Fruit fly (Drosophila melanogaster) whole organism, embryonic: Measurements from ENCODE around the gene amrt.

Source experiments
- Aef1 ChIP-seq: fragments of 200-800 bp; sonication (Bioruptor generic); IDR thresholded peaks from 3 replicates; pipeline ENCODE4 v1.3.6; 2022; ENCODE audit warnings: missing biosample characterization, missing genetic modification characterization
- C15 ChIP-seq: fragments of 200-800 bp; sonication (Bioruptor generic); IDR thresholded peaks from 3 replicates; pipeline ENCODE4 v1.3.6; 2022; ENCODE audit warnings: missing biosample characterization, missing genetic modification characterization
- CG10267 ChIP-seq: fragments of 200-800 bp; sonication (Bioruptor generic); optimal IDR thresholded peaks from 2 replicates; lab custom pipeline; 2018; ENCODE audit warnings: missing biosample characterization, mild to moderate bottlenecking, missing genetic modification characterization, moderate library complexity
- CG11456 ChIP-seq: fragments of 200-800 bp; sonication (Bioruptor generic); IDR thresholded peaks from 3 replicates; pipeline ENCODE4 v1.3.6; 2022; ENCODE audit warnings: missing biosample characterization, missing genetic modification characterization
- CG12219 ChIP-seq: fragments of 200-800 bp; sonication (Bioruptor generic); optimal IDR thresholded peaks from 3 replicates; lab custom pipeline; 2018; ENCODE audit warnings: missing biosample characterization, mild to moderate bottlenecking, missing genetic modification characterization
- CG14710 ChIP-seq: fragments of 200-800 bp; sonication (Bioruptor generic); optimal IDR thresholded peaks from 3 replicates; lab custom pipeline; 2019; ENCODE audit warnings: missing biosample characterization, mild to moderate bottlenecking, missing genetic modification characterization, moderate library complexity
- CG15073 ChIP-seq: fragments of 200-800 bp; sonication (Bioruptor generic); optimal IDR thresholded peaks from 2 replicates; lab custom pipeline; 2016; ENCODE audit warnings: missing biosample characterization, missing genetic modification characterization
- CG15601 ChIP-seq: fragments of 200-800 bp; sonication (Bioruptor generic); optimal IDR thresholded peaks from 3 replicates; lab custom pipeline; 2019; ENCODE audit warnings: missing biosample characterization, mild to moderate bottlenecking, missing genetic modification characterization, moderate library complexity
- CG17802 ChIP-seq: fragments of 200-800 bp; sonication (Bioruptor generic); optimal IDR thresholded peaks from 2 replicates; lab custom pipeline; 2018; ENCODE audit warnings: missing biosample characterization, mild to moderate bottlenecking, missing genetic modification characterization, moderate library complexity
- CG18262 ChIP-seq: fragments of 200-800 bp; optimal IDR thresholded peaks from 3 replicates; lab custom pipeline; 2019; ENCODE audit warnings: missing biosample characterization, mild to moderate bottlenecking, missing genetic modification characterization, moderate library complexity
- CG2712 ChIP-seq: fragments of 200-800 bp; optimal IDR thresholded peaks from 3 replicates; lab custom pipeline; 2019; ENCODE audit warnings: missing biosample characterization, mild to moderate bottlenecking, missing genetic modification characterization, moderate library complexity
- CG3065 ChIP-seq: fragments of 200-800 bp; sonication (Bioruptor generic); optimal IDR thresholded peaks from 2 replicates; lab custom pipeline; 2016; ENCODE audit warnings: missing biosample characterization, missing genetic modification characterization
- CG3726 ChIP-seq: fragments of 200-800 bp; sonication (Bioruptor generic); IDR thresholded peaks from 3 replicates; pipeline ENCODE4, ENCODE4 v1.3.6; 2022; ENCODE audit warnings: missing biosample characterization, missing genetic modification characterization
- CG4360 ChIP-seq: fragments of 200-800 bp; sonication (Bioruptor generic); IDR thresholded peaks from 2 replicates; pipeline ENCODE4 v1.3.6; 2022; ENCODE audit warnings: missing biosample characterization, missing genetic modification characterization
- CG43689 ChIP-seq: fragments of 200-800 bp; sonication (Bioruptor generic); IDR thresholded peaks from 2 replicates; pipeline ENCODE4 v1.3.6; 2022; ENCODE audit warnings: missing biosample characterization, missing genetic modification characterization
- CG4424 ChIP-seq: fragments of 200-800 bp; sonication (Bioruptor generic); optimal IDR thresholded peaks from 3 replicates; lab custom pipeline; 2016; ENCODE audit warnings: missing biosample characterization, missing genetic modification characterization
- CG6654 ChIP-seq: fragments of 200-800 bp; sonication (Bioruptor generic); optimal IDR thresholded peaks from 2 replicates; lab custom pipeline; 2017; ENCODE audit warnings: missing biosample characterization, mild to moderate bottlenecking, missing genetic modification characterization
- CG7839 ChIP-seq: fragments of 200-800 bp; sonication (Bioruptor generic); optimal IDR thresholded peaks from 3 replicates; lab custom pipeline; 2018; ENCODE audit warnings: missing biosample characterization, mild to moderate bottlenecking, missing genetic modification characterization, moderate library complexity
- CG8281 ChIP-seq: fragments of 200-800 bp; sonication (Bioruptor generic); optimal IDR thresholded peaks from 2 replicates; lab custom pipeline; 2018; ENCODE audit warnings: missing biosample characterization, mild to moderate bottlenecking, missing genetic modification characterization, moderate library complexity
- CG9609 ChIP-seq: fragments of 200-800 bp; sonication (Bioruptor generic); optimal IDR thresholded peaks from 3 replicates; lab custom pipeline; 2016; ENCODE audit warnings: missing biosample characterization, missing genetic modification characterization
- Drgx ChIP-seq: fragments of 200-800 bp; sonication (Bioruptor generic); IDR thresholded peaks from 2 replicates; pipeline ENCODE4 v1.3.6; 2022; ENCODE audit warnings: missing biosample characterization, missing genetic modification characterization
- Eip74EF ChIP-seq, 2 experiments: fragments of 200-800 bp in 1 of 2; fragments of >200 bp in 1 of 2; sonication (Bioruptor generic) in 1 of 2; optimal IDR thresholded peaks; 2 replicates each; lab custom pipeline; 2017 to 2019; ENCODE audit warnings: missing biosample characterization in 2 of 2, missing genetic modification characterization in 2 of 2, mild to moderate bottlenecking in 1 of 2, moderate library complexity in 1 of 2
- Elba2 ChIP-seq: fragments of 200-800 bp; sonication (Bioruptor generic); optimal IDR thresholded peaks from 3 replicates; lab custom pipeline; 2016; ENCODE audit warnings: missing biosample characterization, missing genetic modification characterization
- Fer3 ChIP-seq: fragments of 200-800 bp; sonication (Bioruptor generic); optimal IDR thresholded peaks from 2 replicates; lab custom pipeline; 2018; ENCODE audit warnings: missing biosample characterization, mild to moderate bottlenecking, missing genetic modification characterization, moderate library complexity
- HLHmδ ChIP-seq: fragments of 200-800 bp; sonication (Bioruptor generic); optimal IDR thresholded peaks from 2 replicates; lab custom pipeline; 2018; ENCODE audit warnings: missing biosample characterization, mild to moderate bottlenecking, missing genetic modification characterization, moderate library complexity
- Lim3 ChIP-seq: fragments of 200-800 bp; sonication (Bioruptor generic); IDR thresholded peaks from 2 replicates; pipeline ENCODE4 v1.3.6; 2022; ENCODE audit warnings: missing biosample characterization, missing genetic modification characterization
- Nf-YC ChIP-seq: fragments of 200-800 bp; optimal IDR thresholded peaks from 3 replicates; lab custom pipeline; 2019; ENCODE audit warnings: missing biosample characterization, mild to moderate bottlenecking, missing genetic modification characterization, moderate library complexity
- Oli ChIP-seq: fragments of 200-800 bp; sonication (Bioruptor generic); optimal IDR thresholded peaks from 2 replicates; lab custom pipeline; 2018; ENCODE audit warnings: missing biosample characterization, mild to moderate bottlenecking, missing genetic modification characterization, moderate library complexity
- Vsx1 ChIP-seq: fragments of 200-800 bp; sonication (Bioruptor generic); optimal IDR thresholded peaks from 2 replicates; lab custom pipeline; 2017; ENCODE audit warnings: missing biosample characterization, mild to moderate bottlenecking, missing genetic modification characterization, missing genetic modification reagents
- Xbp1 ChIP-seq: fragments of 200-800 bp; sonication (Bioruptor generic); optimal IDR thresholded peaks from 3 replicates; lab custom pipeline; 2016; ENCODE audit warnings: missing biosample characterization, mild to moderate bottlenecking, missing genetic modification characterization
- abd-A ChIP-seq: fragments of 200-800 bp; sonication (Bioruptor generic); optimal IDR thresholded peaks from 3 replicates; lab custom pipeline; 2019; ENCODE audit warnings: missing biosample characterization, mild to moderate bottlenecking, missing genetic modification characterization, moderate library complexity
- bigmax ChIP-seq: fragments of 200-800 bp; sonication (Bioruptor generic); optimal IDR thresholded peaks from 2 replicates; lab custom pipeline; 2018; ENCODE audit warnings: missing biosample characterization, mild to moderate bottlenecking, missing genetic modification characterization
- cg ChIP-seq: fragments of 200-800 bp; sonication (Bioruptor generic); optimal IDR thresholded peaks from 3 replicates; lab custom pipeline; 2019; ENCODE audit warnings: missing biosample characterization, mild to moderate bottlenecking, missing genetic modification characterization, moderate library complexity
- chif ChIP-seq, 2 experiments: fragments of 200-800 bp; sonication (Bioruptor generic); optimal IDR thresholded peaks; 3 replicates each; lab custom pipeline; 2016; ENCODE audit warnings: missing biosample characterization in 2 of 2, missing genetic modification characterization in 2 of 2
- croc ChIP-seq: fragments of 200-800 bp; sonication (Bioruptor generic); conservative IDR thresholded peaks from 3 replicates; pipeline ENCODE4 v1.3.6; 2022; ENCODE audit warnings: missing biosample characterization, missing genetic modification characterization
- crp ChIP-seq, 2 experiments: fragments of 200-800 bp; sonication (Bioruptor generic); optimal IDR thresholded peaks; 2 replicates in 1 of 2; 3 replicates in 1 of 2; lab custom pipeline; 2017; ENCODE audit warnings: missing biosample characterization in 2 of 2, missing genetic modification characterization in 2 of 2, mild to moderate bottlenecking in 1 of 2, moderate library complexity in 1 of 2
- fru ChIP-seq: fragments of >200 bp; optimal IDR thresholded peaks from 2 replicates; lab custom pipeline; 2017
- hkb ChIP-seq, 2 experiments: fragments of 200-800 bp in 1 of 2; fragments of >200 bp in 1 of 2; sonication (Bioruptor generic) in 1 of 2; IDR thresholded peaks in 1 of 2; optimal IDR thresholded peaks in 1 of 2; 2 replicates each; pipeline versions ENCODE4 v1.3.6 to Lab custom; 2017 to 2022; ENCODE audit warnings: missing biosample characterization in 1 of 2, missing genetic modification characterization in 1 of 2
- pan ChIP-seq, 4 experiments: fragments of >200 bp in 3 of 4; fragments of 200-800 bp in 1 of 4; sonication (Bioruptor generic) in 1 of 4; optimal IDR thresholded peaks in 3 of 4; IDR thresholded peaks in 1 of 4; 2 replicates each; pipeline versions ENCODE4 v1.3.6 to Lab custom; 2017 to 2022; ENCODE audit warnings: missing biosample characterization in 2 of 4, missing genetic modification characterization in 2 of 4, mixed read lengths in 1 of 4
- peb ChIP-seq: fragments of 200-800 bp; sonication (Bioruptor generic); IDR thresholded peaks from 2 replicates; pipeline ENCODE4 v1.3.6; 2022; ENCODE audit warnings: missing biosample characterization, missing genetic modification characterization
- psq ChIP-seq: fragments of 200-800 bp; sonication (Bioruptor generic); optimal IDR thresholded peaks from 2 replicates; lab custom pipeline; 2017; ENCODE audit warnings: missing biosample characterization, missing genetic modification characterization
- rib ChIP-seq: fragments of 200-800 bp; sonication (Bioruptor generic); IDR thresholded peaks from 2 replicates; pipeline ENCODE4 v1.3.6; 2022; ENCODE audit warnings: missing biosample characterization, missing genetic modification characterization
- row ChIP-seq: fragments of 200-800 bp; sonication (Bioruptor generic); IDR thresholded peaks from 3 replicates; pipeline ENCODE4 v1.3.6; 2022; ENCODE audit warnings: missing biosample characterization, missing genetic modification characterization
- sens ChIP-seq: fragments of 200-800 bp; sonication (Bioruptor generic); peaks from one replicate; lab custom pipeline; 2016; ENCODE audit warnings: missing biosample characterization, missing genetic modification characterization
- slou ChIP-seq: fragments of 200-800 bp; sonication (Bioruptor generic); optimal IDR thresholded peaks from 3 replicates; lab custom pipeline; 2016; ENCODE audit warnings: missing biosample characterization, missing genetic modification characterization
- zen ChIP-seq: fragments of 200-800 bp; sonication (Bioruptor generic); optimal IDR thresholded peaks from 3 replicates; lab custom pipeline; 2018; ENCODE audit warnings: missing biosample characterization, mild to moderate bottlenecking, missing genetic modification characterization, moderate library complexity
- zf30C ChIP-seq: fragments of 200-800 bp; sonication (Bioruptor generic); optimal IDR thresholded peaks from 3 replicates; lab custom pipeline; 2018; ENCODE audit warnings: missing biosample characterization, mild to moderate bottlenecking, missing genetic modification characterization

The amrt gene

dm6 chrX:13734866-13735265 lies 47.4 kb upstream of the amrt start (continued):
- TF ChIP-seq row, result peak; percentile 28; the same call in 1 of the 3 replicates
- TF ChIP-seq CG12219 (GFP tag; lab: Kevin White, UChicago), result no peak
- TF ChIP-seq CG17802, result no peak
- no peak for TF ChIP-seq CG8281 (tag; lab: Kevin White, UChicago)
- peak; percentile 60 for TF ChIP-seq Drgx (GFP tag; lab: Robert Waterston, UW)
- TF ChIP-seq C15 (GFP tag; lab: Robert Waterston, UW), result no peak
- no peak for TF ChIP-seq CG9609
- TF ChIP-seq sens (GFP tag; lab: Kevin White, UChicago), result peak; percentile 70
- TF ChIP-seq slou (GFP tag; lab: Kevin White, UChicago), result no peak
- no peak for TF ChIP-seq psq (GFP tag; lab: Kevin White, UChicago)
- TF ChIP-seq CG43689 (GFP tag; lab: Robert Waterston, UW), result no peak
- TF ChIP-seq Aef1 (GFP tag; lab: Robert Waterston, UW), result no peak
- no peak for TF ChIP-seq croc (GFP tag; lab: Robert Waterston, UW)
- TF ChIP-seq pan (optimal IDR thresholded peaks at IDR 0.05; lab: Kevin White, UChicago), result no peak
- TF ChIP-seq pan (GFP tag; optimal IDR thresholded peaks at IDR 0.05 in 1 of 2, IDR thresholded peaks at IDR 0.05 in 1 of 2), result peak in 1 of 2 experiments; percentile 21
- TF ChIP-seq hkb (optimal IDR thresholded peaks at IDR 0.05; lab: Kevin White, UChicago), result no peak
- no peak for TF ChIP-seq hkb (GFP tag; IDR thresholded peaks at IDR 0.05; lab: Robert Waterston, UW)
- TF ChIP-seq CG18262 (tag; lab: Kevin White, UChicago), result peak; percentile 33
- no peak for TF ChIP-seq HLHmδ
- TF ChIP-seq CG2712 (tag; lab: Kevin White, UChicago), result peak; percentile 22
- no peak for TF ChIP-seq CG11456 (GFP tag; lab: Robert Waterston, UW)
- no peak for TF ChIP-seq CG7839 (tag; lab: Kevin White, UChicago)
- no peak for TF ChIP-seq CG6654

dm6 chrX:13735322-13736173 lies 46.7 kb upstream of the amrt start:
- TF ChIP-seq cg, result peak; percentile 77
- no peak for TF ChIP-seq CG15601 (tag; lab: Kevin White, UChicago)
- no peak for TF ChIP-seq bigmax (GFP tag; lab: Kevin White, UChicago)
- TF ChIP-seq Vsx1 (GFP tag; lab: Kevin White, UChicago), result peak; percentile 79
- TF ChIP-seq crp (GFP tag; optimal IDR thresholded peaks at IDR 0.05; lab: Kevin White, UChicago), result peak in 1 of 2 experiments; percentile 26
- TF ChIP-seq hkb (optimal IDR thresholded peaks at IDR 0.05; lab: Kevin White, UChicago), result no peak
- 0 out of 2 replicates have a peak, but pooled peaks have one; percentile 7 for TF ChIP-seq hkb (GFP tag; IDR thresholded peaks at IDR 0.05; lab: Robert Waterston, UW)
- TF ChIP-seq CG10267, result no peak
- no peak for TF ChIP-seq Xbp1
- TF ChIP-seq abd-A (tag; lab: Kevin White, UChicago), result no peak
- peak; percentile 60 for TF ChIP-seq zf30C (GFP tag; lab: Kevin White, UChicago)
- 0 out of 2 replicates have a peak, but pooled peaks have one; percentile 15 for TF ChIP-seq CG4360 (GFP tag; lab: Robert Waterston, UW)
- TF ChIP-seq CG15073 (GFP tag; lab: Kevin White, UChicago), result no peak
- no peak for TF ChIP-seq Lim3 (GFP tag; lab: Robert Waterston, UW)
- peak; percentile 7 for TF ChIP-seq zen (tag; lab: Kevin White, UChicago)
- TF ChIP-seq CG14710 (tag; lab: Kevin White, UChicago), result no peak
- no peak for TF ChIP-seq peb (GFP tag; lab: Robert Waterston, UW)
- peak in 1 of 2 experiments; percentile 29 for TF ChIP-seq Eip74EF (GFP tag; optimal IDR thresholded peaks at IDR 0.05; lab: Kevin White, UChicago)
- TF ChIP-seq chif (GFP tag; optimal IDR thresholded peaks at IDR 0.05; lab: Kevin White, UChicago), result no peak
- TF ChIP-seq Drgx (GFP tag; lab: Robert Waterston, UW), result peak; percentile 17; the same call in 1 of the 2 replicates
- TF ChIP-seq Nf-YC, result peak; percentile 4
- no peak for TF ChIP-seq CG4424 (GFP tag; lab: Kevin White, UChicago)
- TF ChIP-seq Fer3, result no peak
- no peak for TF ChIP-seq rib
- no peak for TF ChIP-seq fru
- no peak for TF ChIP-seq CG3726 (GFP tag; lab: Robert Waterston, UW)
- peak; percentile 97 for TF ChIP-seq CG3065 (GFP tag; lab: Kevin White, UChicago)
- no peak for TF ChIP-seq Oli (tag; lab: Kevin White, UChicago)
- peak; percentile 88 for TF ChIP-seq Elba2
